Worm (Caenorhabditis elegans): Measurements from ENCODE around the gene cest-13.

Gene cest-13

ce11 chrX:13739125-13739820 lies 20.8 kb upstream of the cest-13 start (continued):
- TF ChIP-seq skn-1 (tag; optimal IDR thresholded peaks at IDR 0.05) = peak; percentile 44
- peak; percentile 28 for TF ChIP-seq ceh-63 (GFP tag; optimal IDR thresholded peaks at IDR 0.05)
- TF ChIP-seq nhr-47 (tag; optimal IDR thresholded peaks at IDR 0.05) = peak; percentile 43
- peak; percentile 47 for TF ChIP-seq dsc-1 (tag; optimal IDR thresholded peaks at IDR 0.05)
- no peak for TF ChIP-seq fos-1 (tag; optimal IDR thresholded peaks at IDR 0.05)

- TF ChIP-seq nhr-77 (tag; optimal IDR thresholded peaks at IDR 0.05) = peak; percentile 35
- TF ChIP-seq snu-23 (GFP tag; optimal IDR thresholded peaks at IDR 0.05) = no peak
- TF ChIP-seq nhr-90 (tag; optimal IDR thresholded peaks at IDR 0.05; ENCODE audit: poor library complexity) = no peak
- TF ChIP-seq nhr-76 (tag; optimal IDR thresholded peaks at IDR 0.05) = no peak
- TF ChIP-seq fkh-4 (tag; optimal IDR thresholded peaks at IDR 0.05; ENCODE audit: borderline replicate concordance) = no peak
- TF ChIP-seq nhr-71 (tag; optimal IDR thresholded peaks at IDR 0.05) = peak; percentile 26
- TF ChIP-seq lin-14 (GFP tag; optimal IDR thresholded peaks at IDR 0.05) = peak; percentile 52
- no peak for TF ChIP-seq unc-130 (tag; optimal IDR thresholded peaks at IDR 0.05)
- TF ChIP-seq ces-1 (GFP tag; optimal IDR thresholded peaks at IDR 0.05) = no peak
- TF ChIP-seq mdl-1 (tag; optimal IDR thresholded peaks at IDR 0.05) = peak in 1 of 2 experiments; percentile 32
These were observed 16.7 kb upstream of the cest-13 start for ce11 chrX:13743371-13743770.

ce11 chrX:13744543-13745113 lies 15.4 kb upstream of the cest-13 start:
- TF ChIP-seq unc-30 (tag; optimal IDR thresholded peaks at IDR 0.05) = no peak
- TF ChIP-seq efl-3 (GFP tag; optimal IDR thresholded peaks at IDR 0.05) = no peak
- TF ChIP-seq xbp-1 (tag; optimal IDR thresholded peaks at IDR 0.05) = no peak
- TF ChIP-seq lsy-2 (tag; optimal IDR thresholded peaks at IDR 0.05) = peak; percentile 16 to 63
- TF ChIP-seq dsc-1 (tag; optimal IDR thresholded peaks at IDR 0.05) = no peak
- TF ChIP-seq elt-3 (tag; optimal IDR thresholded peaks at IDR 0.05) = peak in 2 of 6 experiments; percentile 34 to 69
- peak; percentile 95 for TF ChIP-seq nhr-20 (tag; optimal IDR thresholded peaks at IDR 0.05)
- no peak for TF ChIP-seq lir-3 (tag; optimal IDR thresholded peaks at IDR 0.05; ENCODE audit: poor library complexity)
- no peak for TF ChIP-seq sox-4 (tag; optimal IDR thresholded peaks at IDR 0.05)
- no peak for TF ChIP-seq hlh-17 (GFP tag; optimal IDR thresholded peaks at IDR 0.05; ENCODE audit: borderline replicate concordance)
- TF ChIP-seq ceh-8 (GFP tag; optimal IDR thresholded peaks at IDR 0.05) = no peak
- TF ChIP-seq lin-15B (tag; optimal IDR thresholded peaks at IDR 0.05) = no peak
- no peak for TF ChIP-seq mdl-1 (tag; optimal IDR thresholded peaks at IDR 0.05)
- TF ChIP-seq C34B4.2 (tag; optimal IDR thresholded peaks at IDR 0.05) = no peak
- no peak for TF ChIP-seq elt-2 (tag; optimal IDR thresholded peaks at IDR 0.05)
- TF ChIP-seq nhr-12 (tag; optimal IDR thresholded peaks at IDR 0.05) = no peak
- TF ChIP-seq lin-14 (GFP tag; optimal IDR thresholded peaks at IDR 0.05) = peak; percentile 87
- TF ChIP-seq mep-1 (tag; optimal IDR thresholded peaks at IDR 0.05) = peak; percentile 39
- no peak for TF ChIP-seq jun-1 (tag; optimal IDR thresholded peaks at IDR 0.05)
- no peak for TF ChIP-seq nhr-77 (tag; optimal IDR thresholded peaks at IDR 0.05)
- no peak for TF ChIP-seq egl-27 (tag; optimal IDR thresholded peaks at IDR 0.05)
- TF ChIP-seq hpl-2 (GFP tag; optimal IDR thresholded peaks at IDR 0.05) = no peak
- TF ChIP-seq swsn-7 (tag; optimal IDR thresholded peaks at IDR 0.05) = no peak
- TF ChIP-seq fkh-10 (GFP tag; optimal IDR thresholded peaks at IDR 0.05) = no peak
- no peak for TF ChIP-seq pqm-1 (tag; optimal IDR thresholded peaks at IDR 0.05)
- no peak for TF ChIP-seq C04F5.9 (tag; optimal IDR thresholded peaks at IDR 0.05)
- TF ChIP-seq fos-1 (tag; optimal IDR thresholded peaks at IDR 0.05) = no peak
- no peak for TF ChIP-seq ceh-82 (tag; optimal IDR thresholded peaks at IDR 0.05)
- TF ChIP-seq vab-15 (tag; optimal IDR thresholded peaks at IDR 0.05) = no peak
- TF ChIP-seq fkh-4 (tag; optimal IDR thresholded peaks at IDR 0.05; ENCODE audit: borderline replicate concordance) = no peak
- no peak for TF ChIP-seq pag-3 (tag; optimal IDR thresholded peaks at IDR 0.05; ENCODE audit: borderline replicate concordance, insufficient read depth)
- no peak for TF ChIP-seq efl-1 (optimal IDR thresholded peaks at IDR 0.05)
- TF ChIP-seq efl-1 (GFP tag; optimal IDR thresholded peaks at IDR 0.05 in 1 of 2) = no peak
- TF ChIP-seq sup-37 (GFP tag; optimal IDR thresholded peaks at IDR 0.05) = no peak
- TF ChIP-seq nhr-19 (GFP tag; conservative IDR thresholded peaks at IDR 0.05) = peak; percentile 38
- TF ChIP-seq alr-1 (tag; optimal IDR thresholded peaks at IDR 0.05; ENCODE audit: borderline replicate concordance) = no peak
- no peak for TF ChIP-seq isw-1 (GFP tag; IDR thresholded peaks at IDR 0.05)

All from whole organism, L1 larva.